Worm (Caenorhabditis elegans): ENCODE measurements around the gene perm-5.

The perm-5 gene

ce11 chrIV:5731597-5731996 lies 28.3 kb upstream of the perm-5 start, which contains the start of gene H35B03.2:
TSS of gene H35B03.2 (minus strand) at chrIV:5731674.
- peak; percentile 39 for TF ChIP-seq snpc-4 (tag; optimal IDR thresholded peaks at IDR 0.05)
- TF ChIP-seq pqm-1 (tag; optimal IDR thresholded peaks at IDR 0.05): no peak
- peak; percentile 62 for TF ChIP-seq egl-13 (tag; optimal IDR thresholded peaks at IDR 0.05)
- TF ChIP-seq xbp-1 (tag; optimal IDR thresholded peaks at IDR 0.05): peak; percentile 71
- TF ChIP-seq ztf-4 (tag; optimal IDR thresholded peaks at IDR 0.05): no peak
- TF ChIP-seq unc-86 (tag; optimal IDR thresholded peaks at IDR 0.05): peak; percentile 65
- peak; percentile 65 for TF ChIP-seq blmp-1 (tag; optimal IDR thresholded peaks at IDR 0.05)
- TF ChIP-seq lir-3 (tag; optimal IDR thresholded peaks at IDR 0.05; ENCODE audit: poor library complexity): peak; percentile 35
- TF ChIP-seq nhr-90 (tag; optimal IDR thresholded peaks at IDR 0.05; ENCODE audit: poor library complexity): peak; percentile 70
- TF ChIP-seq fkh-8 (tag; optimal IDR thresholded peaks at IDR 0.05): peak; percentile 46
- TF ChIP-seq isw-1 (GFP tag; IDR thresholded peaks at IDR 0.05): peak; percentile 60
- TF ChIP-seq lin-35 (GFP tag; optimal IDR thresholded peaks at IDR 0.05): peak; percentile 99
- TF ChIP-seq nhr-85 (tag): peak; percentile 67
- no peak for TF ChIP-seq sptf-1 (tag; optimal IDR thresholded peaks at IDR 0.05)
- peak; percentile 84 for TF ChIP-seq nhr-71 (tag; optimal IDR thresholded peaks at IDR 0.05)
- TF ChIP-seq aly-2 (tag; optimal IDR thresholded peaks at IDR 0.05): peak; percentile 69
- peak; percentile 85 to 90 for TF ChIP-seq lsy-2 (tag; optimal IDR thresholded peaks at IDR 0.05)
- TF ChIP-seq irx-1 (tag; optimal IDR thresholded peaks at IDR 0.05): peak; percentile 64
- TF ChIP-seq dsc-1 (tag; optimal IDR thresholded peaks at IDR 0.05): peak; percentile 62
- peak; percentile 57 for TF ChIP-seq C16A3.4 (tag; optimal IDR thresholded peaks at IDR 0.05)
- peak; percentile 71 for TF ChIP-seq fos-1 (tag; optimal IDR thresholded peaks at IDR 0.05)
- peak; percentile 72 for TF ChIP-seq lin-39 (tag; optimal IDR thresholded peaks at IDR 0.05)
- TF ChIP-seq F16B12.6 (tag; optimal IDR thresholded peaks at IDR 0.05): peak; percentile 62
- peak; percentile 69 for TF ChIP-seq lin-14 (GFP tag; optimal IDR thresholded peaks at IDR 0.05)
- no peak for TF ChIP-seq grh-1 (GFP tag; IDR thresholded peaks at IDR 0.05)
- peak; percentile 83 for TF ChIP-seq nhr-47 (tag; optimal IDR thresholded peaks at IDR 0.05)
- TF ChIP-seq pax-3 (tag; optimal IDR thresholded peaks at IDR 0.05): no peak
- no peak for TF ChIP-seq tlp-1 (tag; optimal IDR thresholded peaks at IDR 0.05)
- TF ChIP-seq ceh-82 (tag; optimal IDR thresholded peaks at IDR 0.05): peak; percentile 26 to 86 (median 67)
- no peak for TF ChIP-seq hlh-4 (tag; optimal IDR thresholded peaks at IDR 0.05)
- peak; percentile 64 for TF ChIP-seq mep-1 (tag; optimal IDR thresholded peaks at IDR 0.05)
- TF ChIP-seq nhr-20 (tag; optimal IDR thresholded peaks at IDR 0.05): peak; percentile 76
- TF ChIP-seq nhr-12 (tag; optimal IDR thresholded peaks at IDR 0.05): no peak
- TF ChIP-seq elt-2 (tag; optimal IDR thresholded peaks at IDR 0.05): peak; percentile 2
- peak; percentile 76 for TF ChIP-seq tbx-2 (tag; optimal IDR thresholded peaks at IDR 0.05)
- TF ChIP-seq ztf-11 (tag; optimal IDR thresholded peaks at IDR 0.05): no peak
- TF ChIP-seq nhr-11 (tag; optimal IDR thresholded peaks at IDR 0.05): peak; percentile 26
- peak; percentile 71 for TF ChIP-seq swsn-7 (tag; optimal IDR thresholded peaks at IDR 0.05)
- no peak for TF ChIP-seq hlh-17 (GFP tag; optimal IDR thresholded peaks at IDR 0.05; ENCODE audit: borderline replicate concordance)
- no peak for TF ChIP-seq unc-98 (GFP tag; IDR thresholded peaks at IDR 0.05)
- peak; percentile 11 for TF ChIP-seq C04F5.9 (tag; optimal IDR thresholded peaks at IDR 0.05)
- peak; percentile 51 for TF ChIP-seq lin-13 (GFP tag; optimal IDR thresholded peaks at IDR 0.05)
- TF ChIP-seq lin-15B (tag; optimal IDR thresholded peaks at IDR 0.05): peak; percentile 66
- peak; percentile 12 for TF ChIP-seq fkh-10 (GFP tag; optimal IDR thresholded peaks at IDR 0.05)
- peak; percentile 88 to 98 for TF ChIP-seq efl-1 (optimal IDR thresholded peaks at IDR 0.05)
- peak; percentile 98 to 100 for TF ChIP-seq efl-1 (GFP tag; optimal IDR thresholded peaks at IDR 0.05 in 1 of 2)
- TF ChIP-seq ceh-90 (tag; optimal IDR thresholded peaks at IDR 0.05): no peak
- TF ChIP-seq snu-23 (GFP tag; optimal IDR thresholded peaks at IDR 0.05): peak; percentile 83
- TF ChIP-seq skn-1 (tag; optimal IDR thresholded peaks at IDR 0.05): peak; percentile 69
- TF ChIP-seq dpl-1 (GFP tag; optimal IDR thresholded peaks at IDR 0.05): peak; percentile 98 to 99 (median 98)
- TF ChIP-seq zag-1 (tag; optimal IDR thresholded peaks at IDR 0.05): no peak
- TF ChIP-seq jun-1 (tag; optimal IDR thresholded peaks at IDR 0.05): peak; percentile 32
- peak in 1 of 2 experiments; percentile 19 for TF ChIP-seq mdl-1 (tag; optimal IDR thresholded peaks at IDR 0.05)
- no peak for TF ChIP-seq unc-130 (tag; optimal IDR thresholded peaks at IDR 0.05)
